Worm (Caenorhabditis elegans) whole organism, late embryonic: Measurements from ENCODE around the gene nas-3.

ENCODE experiments used
- F13H6.1 ChIP-seq: sonication (generic microtip); optimal IDR thresholded peaks from 2 replicates; lab custom pipeline; 2016; ENCODE audit warnings: missing genetic modification characterization, missing compliant biosample characterization
- ahr-1 ChIP-seq: sonication (generic microtip); optimal IDR thresholded peaks from 2 replicates; lab custom pipeline; 2016; ENCODE audit warnings: missing genetic modification characterization, missing compliant biosample characterization
- ama-1 ChIP-seq: fragments of 150-350 bp; optimal IDR thresholded peaks from 2 replicates; lab custom pipeline; 2014
- ceh-31 ChIP-seq: sonication (generic microtip); optimal IDR thresholded peaks from 2 replicates; lab custom pipeline; 2016; ENCODE audit warnings: missing genetic modification characterization, missing compliant biosample characterization
- nfya-1 ChIP-seq: sonication (generic microtip); optimal IDR thresholded peaks from 2 replicates; lab custom pipeline; 2017; ENCODE audit warnings: missing genetic modification characterization, mild to moderate bottlenecking, missing compliant biosample characterization, antibody characterized with exemption, moderate library complexity
- npax-4 ChIP-seq: sonication (generic microtip); optimal IDR thresholded peaks from 2 replicates; lab custom pipeline; 2016; ENCODE audit warnings: missing genetic modification characterization, missing compliant biosample characterization

DNA sequence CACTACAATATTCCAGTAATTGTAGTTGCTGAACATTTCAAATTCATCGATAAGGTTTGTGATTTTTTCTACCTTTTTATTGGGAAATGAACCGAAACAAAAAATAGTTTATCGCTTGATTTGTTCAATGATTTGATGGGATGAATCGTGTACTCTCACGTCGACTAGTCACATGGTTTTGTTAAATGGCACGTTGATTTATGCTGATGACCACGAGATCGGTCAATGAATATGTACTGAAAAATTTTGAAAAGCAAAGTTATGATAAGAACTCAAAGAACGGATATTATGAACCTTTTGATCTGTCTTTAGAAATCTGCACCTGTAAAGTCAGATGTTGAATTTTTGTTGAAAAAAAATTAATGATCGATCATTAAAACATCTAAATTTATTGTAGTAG is 38.3 kb downstream of the nas-3 start:
- no peak for TF ChIP-seq ceh-31 (tag; lab: Kevin White, UChicago)
- no peak for TF ChIP-seq nfya-1 (tag; lab: Kevin White, UChicago)
- TF ChIP-seq ahr-1 (tag; lab: Kevin White, UChicago) = no peak
- no peak for TF ChIP-seq F13H6.1
- no peak for TF ChIP-seq npax-4 (tag; lab: Kevin White, UChicago)
- TF ChIP-seq ama-1 = no peak
